Worm (Caenorhabditis elegans): Measurements from ENCODE around the gene F44A6.3.

The F44A6.3 gene

DNA sequence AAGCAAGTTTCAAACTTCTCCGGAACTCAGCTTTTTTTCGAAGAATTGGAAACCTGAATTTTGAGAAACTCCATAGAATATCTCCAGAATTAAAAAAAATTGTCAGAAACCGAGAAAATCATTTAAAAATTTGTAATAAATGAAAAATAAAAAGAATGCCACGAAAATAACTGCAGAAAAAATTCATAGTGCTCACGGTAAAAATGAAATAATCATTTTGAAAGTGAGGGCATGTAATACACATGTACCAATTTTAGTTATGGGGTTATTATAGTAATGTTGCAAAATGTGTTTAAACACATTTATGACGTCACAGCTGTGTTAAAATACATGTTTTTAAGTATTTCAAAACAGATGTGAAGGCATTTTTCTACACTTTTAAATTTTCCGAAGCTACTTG is 4.3 kb downstream of the F44A6.3 start (continued):
- TF ChIP-seq dve-1 (tag; optimal IDR thresholded peaks at IDR 0.05; ENCODE audit: insufficient read depth) (no peak), tag-97 (GFP tag; IDR thresholded peaks at IDR 0.05) (0 out of 2 replicates have a peak, but pooled peaks have one; percentile 30), ama-1 (optimal IDR thresholded peaks at IDR 0.05) (no peak), nhr-102 (tag; optimal IDR thresholded peaks at IDR 0.05) (peak; percentile 55), zfp-2 (tag; optimal IDR thresholded peaks at IDR 0.05) (no peak), dmd-6 (GFP tag; IDR thresholded peaks at IDR 0.05) (no peak), unc-39 (tag; optimal IDR thresholded peaks at IDR 0.05) (no peak), lin-38 (GFP tag; IDR thresholded peaks at IDR 0.05) (peak; percentile 10; the same call in 1 of the 2 replicates), ceh-62 (tag; optimal IDR thresholded peaks at IDR 0.05) (no peak)

DNA sequence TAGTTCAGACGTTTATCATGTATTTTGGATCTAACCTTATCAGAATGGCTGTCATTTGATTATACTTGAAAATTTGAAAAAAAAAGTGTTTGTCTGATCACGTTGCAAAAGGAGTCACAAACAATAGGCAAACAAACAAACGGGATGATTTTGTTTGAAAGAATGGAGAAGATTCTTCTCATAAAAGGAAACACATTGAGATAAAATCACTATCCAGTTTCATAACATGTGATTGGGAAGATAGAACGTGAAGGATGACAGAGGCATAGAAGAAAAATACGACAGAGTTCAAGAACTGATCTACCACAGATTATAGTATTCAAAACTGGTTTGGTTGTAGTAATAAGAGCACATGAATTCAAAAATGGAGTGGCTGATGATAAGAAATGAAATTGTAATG is 6.2 kb downstream of the F44A6.3 start, which contains the start of gene F44A6.5:
Gene F44A6.5 (minus strand): TSS at position 151 of the 400 bp plus-strand sequence.
- TF ChIP-seq nhr-11 (tag; optimal IDR thresholded peaks at IDR 0.05) (peak; percentile 40), T20F7.1 (GFP tag; optimal IDR thresholded peaks at IDR 0.05) (peak; percentile 41), cey-2 (tag; optimal IDR thresholded peaks at IDR 0.05; ENCODE audit: borderline replicate concordance, insufficient read depth) (no peak), set-16 (GFP tag; IDR thresholded peaks at IDR 0.05) (no peak), daf-8 (GFP tag; IDR thresholded peaks at IDR 0.05) (no peak), mdl-1 (tag; optimal IDR thresholded peaks at IDR 0.05) (peak in 1 of 2 experiments; percentile 85), nhr-48 (tag; optimal IDR thresholded peaks at IDR 0.05) (peak; percentile 79), pha-4 (GFP tag; IDR thresholded peaks at IDR 0.05) (no peak), pha-4 (tag; optimal IDR thresholded peaks at IDR 0.05) (no peak), ztf-7 (tag; optimal IDR thresholded peaks at IDR 0.05) (peak; percentile 20), mep-1 (tag; optimal IDR thresholded peaks at IDR 0.05) (peak; percentile 70), mes-2 (tag; optimal IDR thresholded peaks at IDR 0.05; ENCODE audit: poor library complexity, severe bottlenecking) (no peak), dve-1 (tag; optimal IDR thresholded peaks at IDR 0.05; ENCODE audit: insufficient read depth) (peak; percentile 91), lin-15B (tag; optimal IDR thresholded peaks at IDR 0.05) (no peak), php-3 (GFP tag; IDR thresholded peaks at IDR 0.05) (0 out of 2 replicates have a peak, but pooled peaks have one; percentile 9), dmd-6 (GFP tag; IDR thresholded peaks at IDR 0.05) (peak; percentile 56; the same call in 1 of the 2 replicates), ceh-82 (tag; optimal IDR thresholded peaks at IDR 0.05) (no peak), fos-1 (tag; optimal IDR thresholded peaks at IDR 0.05) (no peak), hif-1 (tag; optimal IDR thresholded peaks at IDR 0.05) (peak in 1 of 2 experiments; percentile 71), aha-1 (tag) (peak; percentile 8), lin-29 (GFP tag; IDR thresholded peaks at IDR 0.05) (no peak), hlh-30 (tag; optimal IDR thresholded peaks at IDR 0.05; ENCODE audit: insufficient read depth) (peak; percentile 91), Y105C5A.15 (GFP tag; IDR thresholded peaks at IDR 0.05) (no peak), daf-16 (GFP tag; optimal IDR thresholded peaks at IDR 0.05) (no peak), daf-16 (tag; optimal IDR thresholded peaks at IDR 0.05) (peak; percentile 90), zag-1 (tag; optimal IDR thresholded peaks at IDR 0.05) (no peak), mdt-29 (GFP tag; IDR thresholded peaks at IDR 0.05) (0 out of 2 replicates have a peak, but pooled peaks have one; percentile 33), hlh-11 (tag; optimal IDR thresholded peaks at IDR 0.05) (peak; percentile 86), mxl-3 (GFP tag; optimal IDR thresholded peaks at IDR 0.05) (peak; percentile 20), spr-1 (tag; optimal IDR thresholded peaks at IDR 0.05) (peak; percentile 47), nhr-102 (tag; optimal IDR thresholded peaks at IDR 0.05) (peak; percentile 57), saeg-2 (GFP tag; IDR thresholded peaks at IDR 0.05) (no peak), tra-1 (GFP tag; IDR thresholded peaks at IDR 0.05) (no peak), nhr-42 (GFP tag; IDR thresholded peaks at IDR 0.05) (0 out of 2 replicates have a peak, but pooled peaks have one; percentile 1), nhr-28 (tag; optimal IDR thresholded peaks at IDR 0.05) (peak; percentile 89), lsy-2 (tag; optimal IDR thresholded peaks at IDR 0.05) (peak in 1 of 2 experiments; percentile 42), unc-62 (GFP tag; optimal IDR thresholded peaks at IDR 0.05 in 1 of 2) (peak in 1 of 2 experiments; percentile 15), unc-62 (tag; optimal IDR thresholded peaks at IDR 0.05) (no peak)
